Worm (Caenorhabditis elegans): ENCODE data around the gene C44H9.5.

- no peak for TF ChIP-seq fkh-10 (GFP tag; optimal IDR thresholded peaks at IDR 0.05)
- TF ChIP-seq elt-2 (tag; optimal IDR thresholded peaks at IDR 0.05), result no peak
- no peak for TF ChIP-seq snpc-4 (tag; optimal IDR thresholded peaks at IDR 0.05)
- TF ChIP-seq ztf-4 (tag; optimal IDR thresholded peaks at IDR 0.05), result no peak
- no peak for TF ChIP-seq ztf-11 (tag; optimal IDR thresholded peaks at IDR 0.05)
- TF ChIP-seq Y116A8C.19 (tag; optimal IDR thresholded peaks at IDR 0.05; ENCODE audit: borderline replicate concordance), result no peak
- no peak for TF ChIP-seq lir-3 (tag; optimal IDR thresholded peaks at IDR 0.05; ENCODE audit: poor library complexity)
- no peak for TF ChIP-seq lin-13 (GFP tag; optimal IDR thresholded peaks at IDR 0.05)
- TF ChIP-seq elt-3 (tag; optimal IDR thresholded peaks at IDR 0.05), result no peak
- no peak for TF ChIP-seq egl-27 (tag; optimal IDR thresholded peaks at IDR 0.05)
- TF ChIP-seq zag-1 (tag; optimal IDR thresholded peaks at IDR 0.05), result no peak
Measured at ce11 chrV:12844748-12845147, 4.9 kb downstream of the C44H9.5 start.

All from whole organism, L1 larva.